Fruit fly (Drosophila melanogaster): Measurements from ENCODE around the gene RpL13.

RpL13 gene

DNA sequence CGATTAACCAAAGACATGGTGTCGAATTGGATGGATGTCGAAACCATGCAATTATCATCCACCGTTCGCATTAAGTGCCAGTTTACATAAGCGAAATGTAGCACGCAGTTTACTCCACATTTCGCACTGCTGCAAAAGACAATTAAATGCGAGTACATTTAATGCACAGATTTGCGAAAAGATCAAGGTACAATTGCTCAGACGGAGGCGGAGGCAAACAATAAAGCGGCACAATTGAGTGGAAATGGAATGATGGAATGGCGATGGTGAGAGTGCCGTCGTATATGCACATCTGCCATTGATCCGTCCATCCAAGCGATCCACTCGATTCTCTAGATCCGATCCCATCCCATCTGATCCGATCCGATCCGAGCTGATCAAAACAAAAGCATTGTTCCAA is 22.0 kb upstream of the RpL13 start (continued):
- TF ChIP-seq Gug (GFP tag; IDR thresholded peaks at IDR 0.05) (no peak), ss (GFP tag; optimal IDR thresholded peaks at IDR 0.05) (peak; percentile 59 to 75), CG10631 (GFP tag; optimal IDR thresholded peaks at IDR 0.05) (no peak), Smox (GFP tag; optimal IDR thresholded peaks at IDR 0.05) (no peak), CG16779 (tag; optimal IDR thresholded peaks at IDR 0.05) (peak; percentile 14)

DNA sequence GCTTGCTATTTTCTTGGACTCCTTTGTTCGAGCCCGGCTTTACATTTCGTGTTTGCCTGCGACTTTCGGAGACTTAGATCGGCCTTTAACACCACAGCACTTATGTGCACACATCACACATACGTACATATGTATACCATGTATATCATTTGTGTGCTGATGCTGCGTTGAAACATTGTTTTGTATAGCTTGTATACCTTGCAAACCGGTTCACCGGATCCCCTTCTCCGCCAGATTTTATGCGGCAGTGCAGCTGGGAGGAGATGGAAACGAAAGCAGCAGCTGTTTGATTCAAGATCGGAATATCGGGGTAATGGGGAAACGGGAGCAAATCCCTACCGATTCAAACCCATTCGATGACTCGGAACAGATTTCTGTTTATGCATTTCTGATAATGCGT is 21.1 kb upstream of the RpL13 start:
- TF ChIP-seq pdm3 (GFP tag; optimal IDR thresholded peaks at IDR 0.05) (no peak), svp (GFP tag) (no peak), lz (GFP tag; optimal IDR thresholded peaks at IDR 0.05) (no peak), CG15336 (GFP tag; IDR thresholded peaks at IDR 0.05) (no peak), Eip78C (GFP tag) (no peak), Sox15 (GFP tag; optimal IDR thresholded peaks at IDR 0.05) (no peak), eg (GFP tag; IDR thresholded peaks at IDR 0.05) (no peak), dsx (GFP tag; optimal IDR thresholded peaks at IDR 0.05; ENCODE audit: poor library complexity, severe bottlenecking) (peak; percentile 95), CG1621 (tag; optimal IDR thresholded peaks at IDR 0.05) (peak; percentile 8), CG4318 (GFP tag; optimal IDR thresholded peaks at IDR 0.05) (no peak), CG11902 (GFP tag; optimal IDR thresholded peaks at IDR 0.05) (no peak), CG16779 (tag; optimal IDR thresholded peaks at IDR 0.05) (no peak), CG6163 (GFP tag; IDR thresholded peaks at IDR 0.05) (0 out of 3 replicates have a peak, but pooled peaks have one; percentile 31), CG10631 (GFP tag; optimal IDR thresholded peaks at IDR 0.05) (no peak), CG6854 (GFP tag; optimal IDR thresholded peaks at IDR 0.05) (peak; percentile 8), Lpt (GFP tag; optimal IDR thresholded peaks at IDR 0.05) (no peak), Gug (GFP tag; IDR thresholded peaks at IDR 0.05) (no peak), fkh (GFP tag; optimal IDR thresholded peaks at IDR 0.05) (peak; percentile 27)

DNA sequence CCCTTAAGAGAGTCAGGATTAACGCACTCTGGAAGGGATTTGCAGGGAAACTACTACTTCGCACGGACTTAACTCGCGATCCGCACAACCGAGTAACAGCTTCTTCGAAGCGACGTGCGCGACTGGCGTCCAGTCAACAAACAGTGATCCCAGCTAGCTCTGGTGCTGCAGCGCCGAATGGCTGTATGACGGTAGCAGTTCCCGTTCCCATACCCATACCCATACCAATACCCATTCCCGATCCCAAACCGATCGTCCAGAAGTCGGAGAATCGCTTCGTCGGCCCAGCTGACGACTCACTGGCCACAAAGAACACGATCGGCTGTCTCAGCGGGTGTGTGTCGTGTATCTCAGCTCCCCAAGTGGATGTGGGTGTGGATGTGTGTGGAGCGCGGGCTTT is 19.8 kb upstream of the RpL13 start, which contains the start of gene CG5853:
Gene CG5853 (minus strand): TSS at position 384 of the 400 bp plus-strand sequence.
- TF ChIP-seq eg (GFP tag; IDR thresholded peaks at IDR 0.05) (peak; percentile 68; the same call in 2 of the 3 replicates), CG8319 (GFP tag; optimal IDR thresholded peaks at IDR 0.05) (no peak), Ets96B (tag; optimal IDR thresholded peaks at IDR 0.05) (peak; percentile 4), CG11902 (GFP tag; optimal IDR thresholded peaks at IDR 0.05) (no peak), CG10631 (GFP tag; optimal IDR thresholded peaks at IDR 0.05) (no peak), esn (GFP tag; optimal IDR thresholded peaks at IDR 0.05) (peak; percentile 5), achi (GFP tag; optimal IDR thresholded peaks at IDR 0.05) (peak; percentile 34), vri (GFP tag; optimal IDR thresholded peaks at IDR 0.05) (peak; percentile 96), CG32006 (GFP tag; optimal IDR thresholded peaks at IDR 0.05) (no peak), CG7368 (GFP tag; optimal IDR thresholded peaks at IDR 0.05) (peak; percentile 26), CG8119 (GFP tag; IDR thresholded peaks at IDR 0.05) (peak; percentile 16; the same call in 1 of the 3 replicates), CG6163 (GFP tag; IDR thresholded peaks at IDR 0.05) (peak; percentile 73), Hr38 (GFP tag; optimal IDR thresholded peaks at IDR 0.05) (no peak), CG3919 (GFP tag; optimal IDR thresholded peaks at IDR 0.05) (peak; percentile 46), Sox14 (GFP tag; optimal IDR thresholded peaks at IDR 0.05) (peak; percentile 76), ss (GFP tag; optimal IDR thresholded peaks at IDR 0.05) (peak; percentile 55 to 70), salr (GFP tag; optimal IDR thresholded peaks at IDR 0.05) (peak in 1 of 2 experiments; percentile 32), lz (GFP tag; optimal IDR thresholded peaks at IDR 0.05) (no peak), fkh (GFP tag; optimal IDR thresholded peaks at IDR 0.05) (peak; percentile 18), CG8632 (GFP tag; optimal IDR thresholded peaks at IDR 0.05) (peak; percentile 16), CG6808 (GFP tag; optimal IDR thresholded peaks at IDR 0.05) (peak; percentile 10), svp (GFP tag) (peak; percentile 89), CG3032 (tag; optimal IDR thresholded peaks at IDR 0.05) (peak; percentile 3), Hr39 (GFP tag; optimal IDR thresholded peaks at IDR 0.05) (no peak), CG9139 (GFP tag; optimal IDR thresholded peaks at IDR 0.05) (peak; percentile 67), topi (GFP tag; optimal IDR thresholded peaks at IDR 0.05) (no peak), net (GFP tag; optimal IDR thresholded peaks at IDR 0.05) (peak; percentile 50), CG15336 (GFP tag; IDR thresholded peaks at IDR 0.05) (peak; percentile 48; the same call in 1 of the 2 replicates), Met (GFP tag; optimal IDR thresholded peaks at IDR 0.05) (peak; percentile 35), CG16779 (tag; optimal IDR thresholded peaks at IDR 0.05) (peak; percentile 65), CG11294 (GFP tag; IDR thresholded peaks at IDR 0.05) (no peak), CG6854 (GFP tag; optimal IDR thresholded peaks at IDR 0.05) (peak; percentile 82), Sox102F (GFP tag; optimal IDR thresholded peaks at IDR 0.05) (peak; percentile 61), CG6792 (GFP tag; optimal IDR thresholded peaks at IDR 0.05) (peak; percentile 5), fd85E (GFP tag; optimal IDR thresholded peaks at IDR 0.05) (peak; percentile 16), CG1621 (tag; optimal IDR thresholded peaks at IDR 0.05) (peak; percentile 64), Lpt (GFP tag; optimal IDR thresholded peaks at IDR 0.05) (peak; percentile 8), Eip75B (GFP tag; optimal IDR thresholded peaks at IDR 0.05) (peak; percentile 33), CG10669 (GFP tag; optimal IDR thresholded peaks at IDR 0.05) (no peak)

Data from whole organism, prepupa.